Fruit fly (Drosophila melanogaster) whole organism, embryonic: Measurements from ENCODE around the gene CG5346.

Experiments
- Aef1 ChIP-seq: fragments of 200-800 bp; sonication (Bioruptor generic); IDR thresholded peaks from 3 replicates; pipeline ENCODE4 v1.3.6; 2022; ENCODE audit warnings: missing biosample characterization, missing genetic modification characterization
- B-H2 ChIP-seq: fragments of 200-800 bp; sonication (Bioruptor generic); optimal IDR thresholded peaks from 2 replicates; lab custom pipeline; 2018; ENCODE audit warnings: missing biosample characterization, mild to moderate bottlenecking, missing genetic modification characterization
- CG10274 ChIP-seq: fragments of 200-800 bp; sonication (Bioruptor generic); optimal IDR thresholded peaks from 3 replicates; lab custom pipeline; 2017; ENCODE audit warnings: missing biosample characterization, mild to moderate bottlenecking, missing genetic modification characterization
- CG10366 ChIP-seq: fragments of 200-800 bp; sonication (Bioruptor generic); IDR thresholded peaks from 2 replicates; pipeline ENCODE4 v1.3.6; 2022; ENCODE audit warnings: missing biosample characterization, missing genetic modification characterization
- CG10565 ChIP-seq: fragments of 200-800 bp; sonication (Bioruptor generic); optimal IDR thresholded peaks from 3 replicates; lab custom pipeline; 2016; ENCODE audit warnings: missing biosample characterization, mild to moderate bottlenecking, missing genetic modification characterization
- CG11696 ChIP-seq: fragments of 200-800 bp; sonication (Bioruptor generic); IDR thresholded peaks from 2 replicates; pipeline ENCODE4 v1.3.6; 2022; ENCODE audit warnings: missing biosample characterization, missing genetic modification characterization
- CG13123 ChIP-seq: fragments of 200-800 bp; sonication (Bioruptor generic); optimal IDR thresholded peaks from 2 replicates; lab custom pipeline; 2016; ENCODE audit warnings: missing biosample characterization, missing genetic modification characterization
- CG13296 ChIP-seq: fragments of 200-800 bp; sonication (Bioruptor generic); optimal IDR thresholded peaks from 3 replicates; lab custom pipeline; 2018; ENCODE audit warnings: missing biosample characterization, mild to moderate bottlenecking, missing genetic modification characterization
- CG13894 ChIP-seq: fragments of 200-800 bp; sonication (Bioruptor generic); optimal IDR thresholded peaks from 3 replicates; lab custom pipeline; 2018; ENCODE audit warnings: missing biosample characterization, mild to moderate bottlenecking, missing genetic modification characterization, moderate library complexity
- CG14014 ChIP-seq: fragments of 200-800 bp; sonication (Bioruptor generic); IDR thresholded peaks from 2 replicates; pipeline ENCODE4 v1.3.6; 2022; ENCODE audit warnings: missing biosample characterization, missing genetic modification characterization
- CG14441 ChIP-seq: fragments of 200-800 bp; sonication (Bioruptor generic); IDR thresholded peaks from 2 replicates; pipeline ENCODE4 v1.3.6; 2022; ENCODE audit warnings: missing biosample characterization, missing genetic modification characterization
- CG16813 ChIP-seq: fragments of 200-800 bp; sonication (Bioruptor generic); IDR thresholded peaks from 3 replicates; pipeline ENCODE4 v1.3.6; 2022; ENCODE audit warnings: missing biosample characterization, missing genetic modification characterization; ENCODE audit not compliant: partially characterized antibody
- CG17359 ChIP-seq: fragments of 200-800 bp; sonication (Bioruptor generic); optimal IDR thresholded peaks from 3 replicates; lab custom pipeline; 2018; ENCODE audit warnings: missing biosample characterization, mild to moderate bottlenecking, missing genetic modification characterization, moderate library complexity
- CG17612 ChIP-seq: fragments of 200-800 bp; sonication (Bioruptor generic); IDR thresholded peaks from 2 replicates; pipeline ENCODE4 v1.3.6; 2022; ENCODE audit warnings: missing biosample characterization, missing genetic modification characterization
- CG2712 ChIP-seq: fragments of 200-800 bp; optimal IDR thresholded peaks from 3 replicates; lab custom pipeline; 2019; ENCODE audit warnings: missing biosample characterization, mild to moderate bottlenecking, missing genetic modification characterization, moderate library complexity
- CG31388 ChIP-seq: fragments of 200-800 bp; sonication (Bioruptor generic); optimal IDR thresholded peaks from 2 replicates; lab custom pipeline; 2016; ENCODE audit warnings: missing biosample characterization, missing genetic modification characterization
- CG32772 ChIP-seq: fragments of 200-800 bp; sonication (Bioruptor generic); IDR thresholded peaks from 2 replicates; pipeline ENCODE4 v1.3.6; 2022; ENCODE audit warnings: missing biosample characterization, missing genetic modification characterization
- CG34224 ChIP-seq: fragments of 200-800 bp; sonication (Bioruptor generic); IDR thresholded peaks from 3 replicates; pipeline ENCODE4 v1.3.6; 2022; ENCODE audit warnings: missing biosample characterization, missing genetic modification characterization; ENCODE audit not compliant: partially characterized antibody
- CG42726 ChIP-seq: fragments of 200-800 bp; sonication (Bioruptor generic); IDR thresholded peaks from 2 replicates; pipeline ENCODE4 v1.3.6; 2022; ENCODE audit warnings: missing biosample characterization, missing genetic modification characterization; ENCODE audit not compliant: partially characterized antibody
- CG6175 ChIP-seq: fragments of 200-800 bp; sonication (Bioruptor generic); IDR thresholded peaks from 3 replicates; pipeline ENCODE4 v1.3.6; 2022; ENCODE audit warnings: missing biosample characterization, missing genetic modification characterization
- CG7271 ChIP-seq: fragments of 200-800 bp; sonication (Bioruptor generic); optimal IDR thresholded peaks from 2 replicates; lab custom pipeline; 2018; ENCODE audit warnings: missing biosample characterization, mild to moderate bottlenecking, missing genetic modification characterization, moderate library complexity
- CG8290 ChIP-seq, 3 experiments: fragments of 200-800 bp; sonication (Bioruptor generic); optimal IDR thresholded peaks; 2 replicates each; lab custom pipeline; 2016 to 2019; ENCODE audit warnings: missing biosample characterization in 3 of 3, missing genetic modification characterization in 3 of 3, mild to moderate bottlenecking in 2 of 3, moderate library complexity in 1 of 3
- CkIIα-i1 ChIP-seq: fragments of 200-800 bp; sonication (Bioruptor generic); IDR thresholded peaks from 2 replicates; pipeline ENCODE4 v1.3.6; 2022; ENCODE audit warnings: missing biosample characterization, missing genetic modification characterization
- Dp ChIP-seq: fragments of 200-800 bp; sonication (Bioruptor generic); optimal IDR thresholded peaks from 2 replicates; lab custom pipeline; 2018; ENCODE audit warnings: missing biosample characterization, mild to moderate bottlenecking, missing genetic modification characterization, moderate library complexity
- Ets65A ChIP-seq: fragments of 200-800 bp; sonication (Bioruptor generic); peaks from one replicate; lab custom pipeline; 2016; ENCODE audit warnings: missing biosample characterization, missing genetic modification characterization
- HHEX ChIP-seq: fragments of 200-800 bp; sonication (Bioruptor generic); optimal IDR thresholded peaks from 3 replicates; lab custom pipeline; 2017; ENCODE audit warnings: missing biosample characterization, mild to moderate bottlenecking, missing genetic modification characterization, missing genetic modification reagents
- Hsf ChIP-seq: fragments of 200-800 bp; sonication (Bioruptor generic); optimal IDR thresholded peaks from 3 replicates; lab custom pipeline; 2016; ENCODE audit warnings: missing biosample characterization, missing genetic modification characterization
- Kr ChIP-seq: fragments of 200-800 bp; sonication (Bioruptor generic); optimal IDR thresholded peaks from 2 replicates; lab custom pipeline; 2017; ENCODE audit warnings: missing biosample characterization, mild to moderate bottlenecking, missing genetic modification characterization
- Med ChIP-seq: fragments of 200-800 bp; sonication (Bioruptor generic); peaks from one replicate; lab custom pipeline; 2016; ENCODE audit warnings: missing biosample characterization, missing genetic modification characterization, mild to moderate bottlenecking, inconsistent platforms, moderate library complexity
- NC2α ChIP-seq: fragments of 200-800 bp; sonication (Bioruptor generic); optimal IDR thresholded peaks from 2 replicates; lab custom pipeline; 2016; ENCODE audit warnings: missing biosample characterization, missing genetic modification characterization
- Sox102F ChIP-seq: fragments of 200-800 bp; sonication (Bioruptor generic); optimal IDR thresholded peaks from 2 replicates; lab custom pipeline; 2018; ENCODE audit warnings: missing biosample characterization, mild to moderate bottlenecking, missing genetic modification characterization, moderate library complexity
- amos ChIP-seq: fragments of 200-800 bp; sonication (Bioruptor generic); IDR thresholded peaks from 2 replicates; pipeline ENCODE4 v1.3.6; 2022; ENCODE audit warnings: missing biosample characterization, missing genetic modification characterization; ENCODE audit not compliant: partially characterized antibody
- bcd ChIP-seq: fragments of 200-800 bp; sonication (Bioruptor generic); optimal IDR thresholded peaks from 2 replicates; lab custom pipeline; 2017; ENCODE audit warnings: missing biosample characterization, mild to moderate bottlenecking, missing genetic modification characterization
- dmrt99B ChIP-seq: fragments of 200-800 bp; sonication (Bioruptor generic); optimal IDR thresholded peaks from 2 replicates; lab custom pipeline; 2018; ENCODE audit warnings: missing biosample characterization, mild to moderate bottlenecking, missing genetic modification characterization, moderate library complexity
- gem ChIP-seq: fragments of 200-800 bp; sonication (Bioruptor generic); optimal IDR thresholded peaks from 2 replicates; lab custom pipeline; 2019; ENCODE audit warnings: missing biosample characterization, mild to moderate bottlenecking, missing genetic modification characterization, moderate library complexity
- gsb ChIP-seq: fragments of 200-800 bp; sonication (Bioruptor generic); IDR thresholded peaks from 2 replicates; pipeline ENCODE4 v1.3.6; 2022; ENCODE audit warnings: missing biosample characterization, missing genetic modification characterization
- gt ChIP-seq: fragments of 200-800 bp; sonication (Bioruptor generic); IDR thresholded peaks from 2 replicates; pipeline ENCODE4 v1.3.6; 2022; ENCODE audit warnings: missing biosample characterization, missing genetic modification characterization
- jing ChIP-seq: fragments of 200-800 bp; sonication (Bioruptor generic); optimal IDR thresholded peaks from 2 replicates; lab custom pipeline; 2018; ENCODE audit warnings: missing biosample characterization, mild to moderate bottlenecking, missing genetic modification characterization
- nom ChIP-seq: fragments of 200-800 bp; sonication (Bioruptor generic); optimal IDR thresholded peaks from 2 replicates; lab custom pipeline; 2017; ENCODE audit warnings: missing biosample characterization, missing genetic modification characterization, mild to moderate bottlenecking, moderate library complexity, missing genetic modification reagents
- oc ChIP-seq: fragments of 200-800 bp; sonication (Bioruptor generic); optimal IDR thresholded peaks from 2 replicates; lab custom pipeline; 2018; ENCODE audit warnings: missing biosample characterization, mild to moderate bottlenecking, missing genetic modification characterization, moderate library complexity
- odd ChIP-seq: fragments of 200-800 bp; sonication (Bioruptor generic); optimal IDR thresholded peaks from 2 replicates; lab custom pipeline; 2017; ENCODE audit warnings: missing biosample characterization, mild to moderate bottlenecking, missing genetic modification characterization
- pan ChIP-seq, 4 experiments: fragments of >200 bp in 3 of 4; fragments of 200-800 bp in 1 of 4; sonication (Bioruptor generic) in 1 of 4; optimal IDR thresholded peaks in 3 of 4; IDR thresholded peaks in 1 of 4; 2 replicates each; pipeline versions ENCODE4 v1.3.6 to Lab custom; 2017 to 2022; ENCODE audit warnings: missing biosample characterization in 2 of 4, missing genetic modification characterization in 2 of 4, mixed read lengths in 1 of 4
- pita ChIP-seq: fragments of 200-800 bp; sonication (Bioruptor generic); optimal IDR thresholded peaks from 2 replicates; lab custom pipeline; 2017; ENCODE audit warnings: missing biosample characterization, mild to moderate bottlenecking, missing genetic modification characterization
- row ChIP-seq: fragments of 200-800 bp; sonication (Bioruptor generic); IDR thresholded peaks from 3 replicates; pipeline ENCODE4 v1.3.6; 2022; ENCODE audit warnings: missing biosample characterization, missing genetic modification characterization
- sc ChIP-seq, 3 experiments: fragments of >200 bp in 2 of 3; fragments of 200-800 bp in 1 of 3; sonication (Bioruptor generic) in 1 of 3; optimal IDR thresholded peaks; 2 replicates in 2 of 3; 3 replicates in 1 of 3; lab custom pipeline; 2017; ENCODE audit warnings: mild to moderate bottlenecking in 1 of 3, missing biosample characterization in 1 of 3, missing genetic modification characterization in 1 of 3, missing genetic modification reagents in 1 of 3
- sens ChIP-seq: fragments of 200-800 bp; sonication (Bioruptor generic); peaks from one replicate; lab custom pipeline; 2016; ENCODE audit warnings: missing biosample characterization, missing genetic modification characterization
- vfl ChIP-seq: fragments of 200-800 bp; sonication (Bioruptor generic); optimal IDR thresholded peaks from 2 replicates; lab custom pipeline; 2016; ENCODE audit warnings: missing biosample characterization, missing genetic modification characterization
- wek ChIP-seq: fragments of 200-800 bp; sonication (Bioruptor generic); optimal IDR thresholded peaks from 3 replicates; lab custom pipeline; 2018; ENCODE audit warnings: missing biosample characterization, mild to moderate bottlenecking, missing genetic modification characterization, moderate library complexity
- zf30C ChIP-seq: fragments of 200-800 bp; sonication (Bioruptor generic); optimal IDR thresholded peaks from 3 replicates; lab custom pipeline; 2018; ENCODE audit warnings: missing biosample characterization, mild to moderate bottlenecking, missing genetic modification characterization

The CG5346 gene

DNA sequence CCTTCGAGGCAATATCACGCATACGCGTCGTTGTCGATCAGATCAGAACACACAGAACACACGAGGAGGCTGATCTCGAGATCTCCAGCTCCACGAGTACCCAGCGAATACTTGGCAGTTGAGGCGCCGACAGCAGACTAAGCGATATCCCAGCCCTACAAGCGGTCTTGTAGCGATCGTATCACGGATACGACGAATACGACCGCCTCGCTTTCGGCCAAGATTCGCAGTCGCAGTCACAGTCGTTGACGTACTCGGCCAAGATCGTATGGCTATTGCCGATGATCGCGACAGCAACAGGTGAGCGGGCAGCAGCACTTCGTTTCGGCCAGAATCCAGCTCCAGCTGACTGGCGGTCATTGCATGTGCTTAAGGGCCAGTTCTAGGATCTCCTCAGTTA lies 11.3 kb upstream of the CG5346 start, which contains the start of gene CG5326 (continued):
- no peak for TF ChIP-seq B-H2 (GFP tag; lab: Kevin White, UChicago)
- TF ChIP-seq CG13296: no peak
- TF ChIP-seq CG7271 (tag; lab: Kevin White, UChicago): no peak
- TF ChIP-seq CG11696 (GFP tag; lab: Robert Waterston, UW): no peak
- TF ChIP-seq Hsf (GFP tag; lab: Kevin White, UChicago): no peak
- no peak for TF ChIP-seq CG31388
- no peak for TF ChIP-seq odd (GFP tag; lab: Kevin White, UChicago)
- TF ChIP-seq vfl: no peak
- no peak for TF ChIP-seq gt (GFP tag; lab: Robert Waterston, UW)
- TF ChIP-seq CG6175 (GFP tag; lab: Robert Waterston, UW): 0 out of 3 replicates have a peak, but pooled peaks have one; percentile 24
- no peak for TF ChIP-seq CG42726
- no peak for TF ChIP-seq CG10274 (GFP tag; lab: Kevin White, UChicago)
- no peak for TF ChIP-seq CG8290 (GFP tag; optimal IDR thresholded peaks at IDR 0.05; lab: Kevin White, UChicago)
- peak in 1 of 2 experiments; percentile 40 for TF ChIP-seq CG8290 (tag; optimal IDR thresholded peaks at IDR 0.05; lab: Kevin White, UChicago)
- no peak for TF ChIP-seq sc (optimal IDR thresholded peaks at IDR 0.05; lab: Kevin White, UChicago)
- no peak for TF ChIP-seq sc (GFP tag; optimal IDR thresholded peaks at IDR 0.05; lab: Kevin White, UChicago)
- TF ChIP-seq oc (tag; lab: Kevin White, UChicago): no peak
- no peak for TF ChIP-seq gem
- TF ChIP-seq CG16813 (GFP tag; lab: Robert Waterston, UW): no peak
- TF ChIP-seq Kr (GFP tag; lab: Kevin White, UChicago): no peak
- TF ChIP-seq nom (GFP tag; lab: Kevin White, UChicago): peak; percentile 49
- TF ChIP-seq CG10565 (GFP tag; lab: Kevin White, UChicago): no peak
- peak; percentile 27 for TF ChIP-seq CG13894 (tag; lab: Kevin White, UChicago)
- no peak for TF ChIP-seq CG13123 (GFP tag; lab: Kevin White, UChicago)
- no peak for TF ChIP-seq amos (GFP tag; lab: Robert Waterston, UW)
- peak; percentile 32; the same call in 1 of the 2 replicates for TF ChIP-seq CG14014 (GFP tag; lab: Robert Waterston, UW)
- no peak for TF ChIP-seq Dp (GFP tag; lab: Kevin White, UChicago)
- no peak for TF ChIP-seq pita (GFP tag; lab: Kevin White, UChicago)

- TF ChIP-seq CG10366 (GFP tag; lab: Robert Waterston, UW) (peak; percentile 29; the same call in 1 of the 2 replicates), CG32772 (no peak), gsb (GFP tag; lab: Robert Waterston, UW) (no peak), CkIIα-i1 (GFP tag; lab: Robert Waterston, UW) (no peak), CG2712 (peak; percentile 6), Sox102F (peak; percentile 52), HHEX (GFP tag; lab: Kevin White, UChicago) (no peak), Aef1 (no peak), Med (peak; percentile 37), bcd (GFP tag; lab: Kevin White, UChicago) (no peak), gem (peak; percentile 36), row (GFP tag; lab: Robert Waterston, UW) (0 out of 3 replicates have a peak, but pooled peaks have one; percentile 17), jing (GFP tag; lab: Kevin White, UChicago) (no peak), pan (optimal IDR thresholded peaks at IDR 0.05; lab: Kevin White, UChicago) (no peak), pan (GFP tag; optimal IDR thresholded peaks at IDR 0.05 in 1 of 2, IDR thresholded peaks at IDR 0.05 in 1 of 2) (peak in 1 of 2 experiments; percentile 21), CG14441 (0 out of 2 replicates have a peak, but pooled peaks have one; percentile 20), wek (GFP tag; lab: Kevin White, UChicago) (no peak), dmrt99B (peak; percentile 48), Ets65A (GFP tag; lab: Kevin White, UChicago) (peak; percentile 57), sens (GFP tag; lab: Kevin White, UChicago) (peak; percentile 60), zf30C (no peak), CG17359 (tag; lab: Kevin White, UChicago) (peak; percentile 13), NC2α (no peak), CG17612 (GFP tag; lab: Robert Waterston, UW) (no peak), CG34224 (no peak)
Observed at dm6 chr3R:22538877-22539276, 10.4 kb upstream of the CG5346 start.
